Worm (Caenorhabditis elegans) whole organism, L1 larva: Measurements from ENCODE around the gene C45G9.14.

Experiments used
- C04F5.9 ChIP-seq: sonication (generic microtip); optimal IDR thresholded peaks from 2 replicates; lab custom pipeline; 2016; ENCODE audit warnings: missing genetic modification characterization, missing compliant biosample characterization
- C16A3.4 ChIP-seq: fragments of 150-350 bp; optimal IDR thresholded peaks from 2 replicates; lab custom pipeline; 2014; ENCODE audit warnings: missing biosample characterization, missing genetic modification characterization
- Y116A8C.19 ChIP-seq: sonication (generic microtip); optimal IDR thresholded peaks from 2 replicates; lab custom pipeline; 2016; ENCODE audit warnings: missing compliant biosample characterization, missing genetic modification characterization, borderline replicate concordance
- aha-1 ChIP-seq: fragments of 150-350 bp; optimal IDR thresholded peaks from 2 replicates; lab custom pipeline; 2014; ENCODE audit warnings: missing biosample characterization, missing genetic modification characterization
- alr-1 ChIP-seq: fragments of 200-800 bp; sonication (Bioruptor generic); optimal IDR thresholded peaks from 2 replicates; lab custom pipeline; 2018; ENCODE audit warnings: borderline replicate concordance, mild to moderate bottlenecking, missing genetic modification characterization, missing compliant biosample characterization
- aly-2 ChIP-seq: fragments of 150-350 bp; optimal IDR thresholded peaks from 2 replicates; lab custom pipeline; 2014; ENCODE audit warnings: missing biosample characterization, missing genetic modification characterization
- ama-1 ChIP-seq: fragments of 150-350 bp; optimal IDR thresholded peaks from 2 replicates; lab custom pipeline; 2014
- blmp-1 ChIP-seq: fragments of 150-350 bp; optimal IDR thresholded peaks from 2 replicates; lab custom pipeline; 2014; ENCODE audit warnings: missing biosample characterization, missing genetic modification characterization
- ceh-63 ChIP-seq: fragments of 200-800 bp; sonication (Bioruptor generic); optimal IDR thresholded peaks from 2 replicates; lab custom pipeline; 2018; ENCODE audit warnings: mild to moderate bottlenecking, missing genetic modification characterization, missing compliant biosample characterization
- ceh-82 ChIP-seq, 3 experiments: fragments of 150-350 bp in 1 of 3; sonication (generic microtip) in 2 of 3; optimal IDR thresholded peaks; 2 replicates each; lab custom pipeline; 2014 to 2017; ENCODE audit warnings: missing biosample characterization in 3 of 3, missing genetic modification characterization in 3 of 3
- ceh-88 ChIP-seq: fragments of 200-800 bp; sonication (Bioruptor generic); IDR thresholded peaks from 2 replicates; pipeline ENCODE4 v1.3.6; 2022; ENCODE audit warnings: missing genetic modification characterization, missing compliant biosample characterization
- ceh-90 ChIP-seq: sonication (generic microtip); optimal IDR thresholded peaks from 2 replicates; lab custom pipeline; 2016; ENCODE audit warnings: missing genetic modification characterization, missing compliant biosample characterization
- dpl-1 ChIP-seq, 3 experiments: fragments of 150-350 bp in 2 of 3; sonication (generic microtip) in 1 of 3; optimal IDR thresholded peaks; 2 replicates each; lab custom pipeline; 2014 to 2017; ENCODE audit warnings: missing biosample characterization in 3 of 3, missing genetic modification characterization in 3 of 3, missing genetic modification reagents in 3 of 3
- dsc-1 ChIP-seq: sonication (generic microtip); optimal IDR thresholded peaks from 2 replicates; lab custom pipeline; 2016; ENCODE audit warnings: mild to moderate bottlenecking, missing genetic modification characterization, missing compliant biosample characterization
- efl-1 ChIP-seq, 4 experiments: fragments of 150-350 bp; optimal IDR thresholded peaks in 3 of 4; peaks in 1 of 4; 1 replicate in 1 of 4; 2 replicates in 3 of 4; lab custom pipeline; 2014; ENCODE audit warnings: missing biosample characterization in 2 of 4, missing genetic modification characterization in 2 of 4, missing genetic modification reagents in 2 of 4
- egl-13 ChIP-seq: sonication (generic microtip); optimal IDR thresholded peaks from 2 replicates; lab custom pipeline; 2016; ENCODE audit warnings: missing genotype, missing genetic modification reagents, missing genetic modification characterization, missing compliant biosample characterization
- egl-27 ChIP-seq, 2 experiments: fragments of 150-350 bp in 1 of 2; sonication (generic microtip); optimal IDR thresholded peaks; 3 replicates each; lab custom pipeline; 2017 to 2018; ENCODE audit warnings: missing biosample characterization in 2 of 2, missing genetic modification characterization in 2 of 2, missing genetic modification reagents in 2 of 2
- elt-3 ChIP-seq, 6 experiments: fragments of 150-350 bp in 1 of 6; sonication (generic microtip); optimal IDR thresholded peaks; 2 replicates each; lab custom pipeline; 2017 to 2018; ENCODE audit warnings: missing biosample characterization in 6 of 6, missing genetic modification characterization in 6 of 6, inconsistent platforms in 1 of 6
- fkh-10 ChIP-seq: sonication (generic microtip); optimal IDR thresholded peaks from 2 replicates; lab custom pipeline; 2017; ENCODE audit warnings: missing biosample characterization, missing genetic modification reagents, missing genetic modification characterization
- fkh-4 ChIP-seq: sonication (generic microtip); optimal IDR thresholded peaks from 2 replicates; lab custom pipeline; 2016; ENCODE audit warnings: missing compliant biosample characterization, missing genetic modification characterization, borderline replicate concordance
- fkh-8 ChIP-seq: sonication (generic microtip); optimal IDR thresholded peaks from 2 replicates; lab custom pipeline; 2016; ENCODE audit warnings: mild to moderate bottlenecking, missing genetic modification characterization, missing compliant biosample characterization
- fos-1 ChIP-seq: fragments of 150-350 bp; optimal IDR thresholded peaks from 2 replicates; lab custom pipeline; 2014; ENCODE audit warnings: missing biosample characterization, missing genetic modification characterization
- hpl-2 ChIP-seq: fragments of 150-350 bp; optimal IDR thresholded peaks from 2 replicates; lab custom pipeline; 2014; ENCODE audit warnings: missing biosample characterization, missing genetic modification reagents, missing genetic modification characterization
- irx-1 ChIP-seq: sonication (generic microtip); optimal IDR thresholded peaks from 2 replicates; lab custom pipeline; 2016; ENCODE audit warnings: missing genetic modification characterization, missing compliant biosample characterization
- jun-1 ChIP-seq: fragments of 150-350 bp; optimal IDR thresholded peaks from 2 replicates; lab custom pipeline; 2014; ENCODE audit warnings: missing biosample characterization, missing genetic modification reagents, missing genetic modification characterization
- lin-14 ChIP-seq: fragments of 200-800 bp; sonication (Bioruptor generic); optimal IDR thresholded peaks from 2 replicates; lab custom pipeline; 2018; ENCODE audit warnings: mild to moderate bottlenecking, missing genetic modification characterization, moderate library complexity, missing compliant biosample characterization
- lin-35 ChIP-seq, 2 experiments: fragments of 150-350 bp; optimal IDR thresholded peaks; 2 replicates each; lab custom pipeline; 2014; ENCODE audit warnings: missing biosample characterization in 2 of 2, missing genetic modification characterization in 2 of 2, missing genetic modification reagents in 2 of 2
- lin-39 ChIP-seq: fragments of 150-350 bp; optimal IDR thresholded peaks from 2 replicates; lab custom pipeline; 2014; ENCODE audit warnings: missing biosample characterization, missing genetic modification reagents, missing genetic modification characterization
- lir-3 ChIP-seq: sonication (generic microtip); optimal IDR thresholded peaks from 2 replicates; lab custom pipeline; 2016; ENCODE audit warnings: mild to moderate bottlenecking, missing genetic modification characterization, moderate library complexity, missing compliant biosample characterization; ENCODE audit not compliant: poor library complexity
- lsy-2 ChIP-seq, 2 experiments: fragments of 150-350 bp; optimal IDR thresholded peaks; 2 replicates each; lab custom pipeline; 2014; ENCODE audit warnings: missing biosample characterization in 2 of 2, missing genetic modification characterization in 2 of 2
- mab-9 ChIP-seq: fragments of 200-800 bp; sonication (Bioruptor generic); IDR thresholded peaks from 2 replicates; pipeline ENCODE4 v1.3.6; 2022; ENCODE audit warnings: missing genetic modification reagents, missing genetic modification characterization, missing compliant biosample characterization
- nhr-28 ChIP-seq: fragments of 150-350 bp; optimal IDR thresholded peaks from 2 replicates; lab custom pipeline; 2014; ENCODE audit warnings: missing biosample characterization, missing genetic modification characterization
- nhr-85 ChIP-seq: sonication (generic microtip); peaks from one replicate; lab custom pipeline; 2016; ENCODE audit warnings: missing genetic modification characterization, inconsistent platforms, missing compliant biosample characterization
- pag-3 ChIP-seq: sonication (generic microtip); optimal IDR thresholded peaks from 2 replicates; lab custom pipeline; 2017; ENCODE audit warnings: missing genetic modification characterization, mild to moderate bottlenecking, missing compliant biosample characterization, antibody characterized with exemption, borderline replicate concordance; ENCODE audit not compliant: insufficient read depth
- pax-3 ChIP-seq: fragments of 200-800 bp; sonication (Bioruptor generic); optimal IDR thresholded peaks from 2 replicates; lab custom pipeline; 2018; ENCODE audit warnings: mild to moderate bottlenecking, missing genetic modification characterization, moderate library complexity, missing compliant biosample characterization
- pqm-1 ChIP-seq: sonication (generic microtip); optimal IDR thresholded peaks from 3 replicates; lab custom pipeline; 2017; ENCODE audit warnings: missing biosample characterization, missing genetic modification characterization
- sox-4 ChIP-seq: sonication (generic microtip); optimal IDR thresholded peaks from 2 replicates; lab custom pipeline; 2016; ENCODE audit warnings: missing genetic modification characterization, missing compliant biosample characterization
- sup-37 ChIP-seq: fragments of 200-800 bp; sonication (Bioruptor generic); optimal IDR thresholded peaks from 2 replicates; lab custom pipeline; 2018; ENCODE audit warnings: mild to moderate bottlenecking, missing genetic modification characterization, missing compliant biosample characterization
- swsn-7 ChIP-seq: sonication (generic microtip); optimal IDR thresholded peaks from 2 replicates; lab custom pipeline; 2016; ENCODE audit warnings: missing genetic modification characterization, missing compliant biosample characterization
- tbx-2 ChIP-seq: sonication (generic microtip); optimal IDR thresholded peaks from 2 replicates; lab custom pipeline; 2016; ENCODE audit warnings: missing genetic modification characterization, missing compliant biosample characterization
- unc-130 ChIP-seq: fragments of 150-350 bp; optimal IDR thresholded peaks from 2 replicates; lab custom pipeline; 2017; ENCODE audit warnings: missing biosample characterization, missing genetic modification characterization, inconsistent platforms
- unc-86 ChIP-seq: sonication (generic microtip); optimal IDR thresholded peaks from 2 replicates; lab custom pipeline; 2016; ENCODE audit warnings: missing genetic modification characterization, missing compliant biosample characterization
- vab-15 ChIP-seq: sonication (generic microtip); optimal IDR thresholded peaks from 2 replicates; lab custom pipeline; 2017; ENCODE audit warnings: missing genotype, mild to moderate bottlenecking, missing genetic modification characterization, missing compliant biosample characterization
- xbp-1 ChIP-seq: sonication (generic microtip); optimal IDR thresholded peaks from 2 replicates; lab custom pipeline; 2016; ENCODE audit warnings: missing genetic modification characterization, missing compliant biosample characterization
- zip-4 ChIP-seq: fragments of 200-800 bp; sonication (Bioruptor generic); optimal IDR thresholded peaks from 2 replicates; lab custom pipeline; 2018; ENCODE audit warnings: mild to moderate bottlenecking, missing genetic modification characterization, moderate library complexity, missing compliant biosample characterization
- ztf-11 ChIP-seq, 2 experiments: sonication (generic microtip); optimal IDR thresholded peaks; 2 replicates each; lab custom pipeline; 2016 to 2017; ENCODE audit warnings: missing genetic modification characterization in 2 of 2, missing biosample characterization in 1 of 2, missing compliant biosample characterization in 1 of 2
- ztf-4 ChIP-seq: fragments of 150-350 bp; optimal IDR thresholded peaks from 2 replicates; lab custom pipeline; 2014; ENCODE audit warnings: missing biosample characterization, missing genetic modification characterization

The C45G9.14 gene

ce11 chrIII:5078062-5078461 is 33.3 kb downstream of the C45G9.14 start (continued):
- TF ChIP-seq C16A3.4: peak; percentile 68
- peak; percentile 46 to 60 for TF ChIP-seq lsy-2 (tag; optimal IDR thresholded peaks at IDR 0.05; lab: Kevin White, UChicago)
- TF ChIP-seq unc-86 (tag; lab: Kevin White, UChicago): no peak
- peak in 2 of 3 experiments; percentile 36 to 56 for TF ChIP-seq dpl-1 (GFP tag; optimal IDR thresholded peaks at IDR 0.05; lab: Kevin White, UChicago)
- TF ChIP-seq xbp-1 (tag; lab: Kevin White, UChicago): peak; percentile 23
- TF ChIP-seq blmp-1 (tag; lab: Kevin White, UChicago): peak; percentile 44
- TF ChIP-seq lin-39 (tag; lab: Kevin White, UChicago): no peak
- no peak for TF ChIP-seq alr-1
- peak; percentile 25 for TF ChIP-seq ztf-4 (tag; lab: Kevin White, UChicago)
- peak; percentile 94 for TF ChIP-seq lin-14 (GFP tag; lab: Kevin White, UChicago)

- TF ChIP-seq zip-4 (GFP tag; lab: Kevin White, UChicago): peak; percentile 80
- peak; percentile 41 for TF ChIP-seq aha-1
- TF ChIP-seq dsc-1 (tag; lab: Kevin White, UChicago): peak; percentile 87
- peak; percentile 77 for TF ChIP-seq ama-1 (lab: Kevin White, UChicago)
- TF ChIP-seq vab-15 (tag; lab: Kevin White, UChicago): no peak
- peak; percentile 43 to 67 (median 49) for TF ChIP-seq dpl-1 (GFP tag; optimal IDR thresholded peaks at IDR 0.05; lab: Kevin White, UChicago)
- peak; percentile 58 for TF ChIP-seq fkh-10 (GFP tag; lab: Kevin White, UChicago)
- TF ChIP-seq aly-2: peak; percentile 49
- no peak for TF ChIP-seq ceh-63 (GFP tag; lab: Kevin White, UChicago)
- peak; percentile 26 for TF ChIP-seq unc-130 (tag; lab: Kevin White, UChicago)
- peak; percentile 68 for TF ChIP-seq lin-39 (tag; lab: Kevin White, UChicago)
- peak; percentile 43 for TF ChIP-seq fkh-4
- no peak for TF ChIP-seq egl-27 (tag; optimal IDR thresholded peaks at IDR 0.05; lab: Kevin White, UChicago)
- peak; percentile 78 for TF ChIP-seq mab-9
- peak; percentile 80 for TF ChIP-seq sox-4 (tag; lab: Kevin White, UChicago)
- TF ChIP-seq fos-1: peak; percentile 64
- TF ChIP-seq irx-1 (tag; lab: Kevin White, UChicago): peak; percentile 83
- peak in 5 of 6 experiments; percentile 1 to 41 (median 39) for TF ChIP-seq elt-3 (tag; optimal IDR thresholded peaks at IDR 0.05; lab: Kevin White, UChicago)
- TF ChIP-seq tbx-2: peak; percentile 89
- TF ChIP-seq ceh-88 (GFP tag; lab: Robert Waterston, UW): peak; percentile 82
- TF ChIP-seq efl-1 (optimal IDR thresholded peaks at IDR 0.05; lab: Kevin White, UChicago): peak; percentile 65 to 79
- peak; percentile 43 to 97 for TF ChIP-seq efl-1 (GFP tag; optimal IDR thresholded peaks at IDR 0.05 in 1 of 2; lab: Kevin White, UChicago)
- peak; percentile 50 to 74 for TF ChIP-seq lsy-2 (tag; optimal IDR thresholded peaks at IDR 0.05; lab: Kevin White, UChicago)
- TF ChIP-seq pag-3: no peak
- peak in 1 of 2 experiments; percentile 84 for TF ChIP-seq ztf-11 (tag; optimal IDR thresholded peaks at IDR 0.05; lab: Kevin White, UChicago)
- peak; percentile 84 for TF ChIP-seq pax-3 (tag; lab: Kevin White, UChicago)
- peak; percentile 63 for TF ChIP-seq jun-1
- peak; percentile 63 for TF ChIP-seq sup-37 (GFP tag; lab: Kevin White, UChicago)
- TF ChIP-seq egl-13 (tag; lab: Kevin White, UChicago): peak; percentile 88
- peak; percentile 51 for TF ChIP-seq C16A3.4
- TF ChIP-seq C04F5.9: peak; percentile 58
- peak; percentile 97 for TF ChIP-seq nhr-85 (tag; lab: Kevin White, UChicago)
- TF ChIP-seq lir-3 (tag; lab: Kevin White, UChicago): peak; percentile 72
- peak; percentile 65 to 76 for TF ChIP-seq lin-35 (GFP tag; optimal IDR thresholded peaks at IDR 0.05; lab: Kevin White, UChicago)
- peak; percentile 38 for TF ChIP-seq ceh-90
- no peak for TF ChIP-seq hpl-2 (GFP tag; lab: Kevin White, UChicago)
- TF ChIP-seq ceh-82 (tag; optimal IDR thresholded peaks at IDR 0.05; lab: Kevin White, UChicago): peak; percentile 3 to 90 (median 89)
- peak; percentile 79 for TF ChIP-seq fkh-8 (tag; lab: Kevin White, UChicago)
- peak; percentile 91 for TF ChIP-seq swsn-7 (tag; lab: Kevin White, UChicago)
- no peak for TF ChIP-seq blmp-1 (tag; lab: Kevin White, UChicago)
- no peak for TF ChIP-seq Y116A8C.19 (tag; lab: Kevin White, UChicago)
- no peak for TF ChIP-seq pqm-1 (tag; lab: Kevin White, UChicago)
- no peak for TF ChIP-seq nhr-28 (tag; lab: Kevin White, UChicago)
Measured at ce11 chrIII:5080700-5081572, 36.1 kb downstream of the C45G9.14 start.
